Fruit fly (Drosophila melanogaster): ENCODE results near the gene CG13786.

CG13786 gene

dm6 chr2L:7295924-7296323 is 43.1 kb upstream of the CG13786 start (continued):
- TF ChIP-seq prd (optimal IDR thresholded peaks at IDR 0.05) (no peak), prd (GFP tag; IDR thresholded peaks at IDR 0.05) (peak; percentile 93), Eip74EF (GFP tag; optimal IDR thresholded peaks at IDR 0.05) (peak in 1 of 2 experiments; percentile 62), CG6813 (GFP tag; optimal IDR thresholded peaks at IDR 0.05) (peak; percentile 73), jigr1 (GFP tag; IDR thresholded peaks at IDR 0.05) (0 out of 3 replicates have a peak, but pooled peaks have one; percentile 19), Six4 (GFP tag; optimal IDR thresholded peaks at IDR 0.05) (peak; percentile 70), bbx (GFP tag; IDR thresholded peaks at IDR 0.05; ENCODE audit: partially characterized antibody) (no peak), ash1 (GFP tag; optimal IDR thresholded peaks at IDR 0.05) (no peak), nmo (GFP tag; optimal IDR thresholded peaks at IDR 0.05) (peak; percentile 91), usp (GFP tag; optimal IDR thresholded peaks at IDR 0.05) (no peak), CG4854 (GFP tag; optimal IDR thresholded peaks at IDR 0.05) (peak; percentile 23), cad (GFP tag; optimal IDR thresholded peaks at IDR 0.05) (no peak), oc (tag; optimal IDR thresholded peaks at IDR 0.05) (peak; percentile 64), CG17361 (GFP tag; IDR thresholded peaks at IDR 0.05) (peak; percentile 87), insv (GFP tag; optimal IDR thresholded peaks at IDR 0.05) (no peak), Dip3 (GFP tag; optimal IDR thresholded peaks at IDR 0.05) (no peak), CG11085 (GFP tag; IDR thresholded peaks at IDR 0.05) (no peak), Rfx (GFP tag; IDR thresholded peaks at IDR 0.05) (no peak), Antp (GFP tag; optimal IDR thresholded peaks at IDR 0.05) (no peak), esg (GFP tag; conservative IDR thresholded peaks at IDR 0.05) (peak; percentile 68), Stat92E (GFP tag; optimal IDR thresholded peaks at IDR 0.05) (peak in 1 of 3 experiments; percentile 24), Hmx (GFP tag; optimal IDR thresholded peaks at IDR 0.05) (no peak), chinmo (GFP tag; IDR thresholded peaks at IDR 0.05; ENCODE audit: partially characterized antibody) (no peak), Usf (GFP tag; optimal IDR thresholded peaks at IDR 0.05) (peak; percentile 53), aop (GFP tag; IDR thresholded peaks at IDR 0.05) (0 out of 2 replicates have a peak, but pooled peaks have one; percentile 3), CG17802 (tag; optimal IDR thresholded peaks at IDR 0.05) (peak; percentile 18), Gsc (GFP tag; IDR thresholded peaks at IDR 0.05) (peak; percentile 43; the same call in 1 of the 2 replicates), Drgx (GFP tag; IDR thresholded peaks at IDR 0.05) (peak; percentile 32; the same call in 1 of the 2 replicates), scrt (GFP tag; optimal IDR thresholded peaks at IDR 0.05) (no peak), CG30020 (tag; optimal IDR thresholded peaks at IDR 0.05) (peak; percentile 52), CG12659 (GFP tag; optimal IDR thresholded peaks at IDR 0.05) (peak; percentile 49), CG9817 (tag; optimal IDR thresholded peaks at IDR 0.05) (peak; percentile 44), CG8924 (tag; optimal IDR thresholded peaks at IDR 0.05) (peak; percentile 86), Ets65A (GFP tag) (no peak), CG7963 (GFP tag; IDR thresholded peaks at IDR 0.05; ENCODE audit: partially characterized antibody) (no peak), MESR4 (GFP tag; optimal IDR thresholded peaks at IDR 0.05) (no peak), CG14965 (GFP tag; optimal IDR thresholded peaks at IDR 0.05; ENCODE audit: borderline replicate concordance) (no peak), bcd (GFP tag; optimal IDR thresholded peaks at IDR 0.05) (peak; percentile 64), CG4617 (GFP tag; optimal IDR thresholded peaks at IDR 0.05; ENCODE audit: borderline replicate concordance) (no peak), Fer3 (tag; optimal IDR thresholded peaks at IDR 0.05) (no peak), Mad (GFP tag; optimal IDR thresholded peaks at IDR 0.05) (peak; percentile 58), CG10565 (GFP tag; optimal IDR thresholded peaks at IDR 0.05) (no peak), CG18011 (GFP tag; optimal IDR thresholded peaks at IDR 0.05) (no peak), ac (GFP tag; optimal IDR thresholded peaks at IDR 0.05) (peak; percentile 85), nerfin-2 (GFP tag; IDR thresholded peaks at IDR 0.05; ENCODE audit: partially characterized antibody) (no peak), CG8388 (GFP tag; optimal IDR thresholded peaks at IDR 0.05) (peak; percentile 85), CG9437 (GFP tag; optimal IDR thresholded peaks at IDR 0.05) (peak; percentile 43), Taf1 (GFP tag; IDR thresholded peaks at IDR 0.05) (no peak), CG32767 (GFP tag; IDR thresholded peaks at IDR 0.05) (peak; percentile 82), ftz-f1 (GFP tag; optimal IDR thresholded peaks at IDR 0.05) (no peak)
